Worm (Caenorhabditis elegans) whole organism, L2 larva: ENCODE results near the gene pqn-25.

ENCODE experiments used
- C34F6.9 ChIP-seq: fragments of 150-350 bp; optimal IDR thresholded peaks from 2 replicates; lab custom pipeline; 2014; ENCODE audit warnings: missing biosample characterization, missing genetic modification characterization
- R02D3.7 ChIP-seq: fragments of 150-350 bp; optimal IDR thresholded peaks from 2 replicates; lab custom pipeline; 2014; ENCODE audit warnings: missing biosample characterization, missing genetic modification characterization
- Y55F3AM.14 ChIP-seq: fragments of 200-800 bp; sonication (Bioruptor generic); optimal IDR thresholded peaks from 2 replicates; lab custom pipeline; 2018; ENCODE audit warnings: mild to moderate bottlenecking, missing genetic modification characterization, missing compliant biosample characterization
- ZK546.5 ChIP-seq: sonication (generic microtip); optimal IDR thresholded peaks from 2 replicates; lab custom pipeline; 2017; ENCODE audit warnings: missing biosample characterization, missing genetic modification characterization
- alr-1 ChIP-seq: fragments of 150-350 bp; optimal IDR thresholded peaks from 2 replicates; lab custom pipeline; 2014; ENCODE audit warnings: missing biosample characterization, missing genetic modification characterization
- aly-2 ChIP-seq: fragments of 150-350 bp; optimal IDR thresholded peaks from 2 replicates; lab custom pipeline; 2014; ENCODE audit warnings: missing biosample characterization, missing genetic modification characterization
- ama-1 ChIP-seq: fragments of 150-350 bp; optimal IDR thresholded peaks from 2 replicates; lab custom pipeline; 2018; ENCODE audit warnings: inconsistent platforms
- ceh-16 ChIP-seq: fragments of 150-350 bp; optimal IDR thresholded peaks from 2 replicates; lab custom pipeline; 2014; ENCODE audit warnings: missing biosample characterization, missing genetic modification characterization
- ceh-82 ChIP-seq: fragments of 150-350 bp; optimal IDR thresholded peaks from 2 replicates; lab custom pipeline; 2014; ENCODE audit warnings: missing biosample characterization, missing genetic modification characterization
- crh-2 ChIP-seq: sonication (generic microtip); optimal IDR thresholded peaks from 2 replicates; lab custom pipeline; 2017; ENCODE audit warnings: missing biosample characterization, missing genetic modification characterization
- dmd-4 ChIP-seq: sonication (generic microtip); optimal IDR thresholded peaks from 2 replicates; lab custom pipeline; 2017; ENCODE audit warnings: missing biosample characterization, missing genetic modification characterization
- egl-27 ChIP-seq: sonication (generic microtip); optimal IDR thresholded peaks from 3 replicates; lab custom pipeline; 2017; ENCODE audit warnings: missing biosample characterization, missing genetic modification reagents, missing genetic modification characterization
- elt-1 ChIP-seq: fragments of 150-350 bp; optimal IDR thresholded peaks from 2 replicates; lab custom pipeline; 2014; ENCODE audit warnings: missing biosample characterization, missing genetic modification characterization
- elt-3 ChIP-seq: sonication (generic microtip); optimal IDR thresholded peaks from 2 replicates; lab custom pipeline; 2017; ENCODE audit warnings: missing biosample characterization, missing genetic modification characterization
- fos-1 ChIP-seq: fragments of 150-350 bp; optimal IDR thresholded peaks from 2 replicates; lab custom pipeline; 2014; ENCODE audit warnings: missing biosample characterization, missing genetic modification characterization
- gmeb-1 ChIP-seq: fragments of 150-350 bp; optimal IDR thresholded peaks from 2 replicates; lab custom pipeline; 2014; ENCODE audit warnings: missing biosample characterization, missing genetic modification characterization
- lin-11 ChIP-seq: fragments of 150-350 bp; sonication (generic microtip); optimal IDR thresholded peaks from 2 replicates; lab custom pipeline; 2014; ENCODE audit warnings: missing biosample characterization, missing genetic modification characterization, inconsistent platforms, mixed read lengths
- lin-13 ChIP-seq: fragments of 150-350 bp; optimal IDR thresholded peaks from 2 replicates; lab custom pipeline; 2014; ENCODE audit warnings: missing biosample characterization, missing genetic modification reagents, missing genetic modification characterization
- lsy-2 ChIP-seq, 2 experiments: fragments of 150-350 bp in 1 of 2; sonication (generic microtip) in 1 of 2; optimal IDR thresholded peaks; 2 replicates each; lab custom pipeline; 2014 to 2017; ENCODE audit warnings: missing biosample characterization in 2 of 2, missing genetic modification characterization in 2 of 2
- mab-5 ChIP-seq: fragments of 150-350 bp; optimal IDR thresholded peaks from 2 replicates; lab custom pipeline; 2014; ENCODE audit warnings: missing biosample characterization, missing genetic modification characterization
- mbf-1 ChIP-seq: sonication (generic microtip); optimal IDR thresholded peaks from 2 replicates; lab custom pipeline; 2017; ENCODE audit warnings: missing biosample characterization, missing genetic modification characterization
- mdl-1 ChIP-seq, 2 experiments: fragments of 150-350 bp in 1 of 2; sonication (generic microtip) in 1 of 2; optimal IDR thresholded peaks; 2 replicates each; lab custom pipeline; 2017; ENCODE audit warnings: missing biosample characterization in 2 of 2, missing genetic modification characterization in 2 of 2
- nhr-10 ChIP-seq: sonication (generic microtip); optimal IDR thresholded peaks from 2 replicates; lab custom pipeline; 2017; ENCODE audit warnings: missing biosample characterization, missing genetic modification characterization
- nhr-12 ChIP-seq: fragments of 150-350 bp; optimal IDR thresholded peaks from 2 replicates; lab custom pipeline; 2014; ENCODE audit warnings: missing biosample characterization, missing genetic modification characterization
- nhr-129 ChIP-seq: fragments of 150-350 bp; optimal IDR thresholded peaks from 2 replicates; lab custom pipeline; 2014; ENCODE audit warnings: missing biosample characterization, missing genetic modification characterization
- nhr-21 ChIP-seq: fragments of 150-350 bp; optimal IDR thresholded peaks from 2 replicates; lab custom pipeline; 2014; ENCODE audit warnings: missing biosample characterization, missing genetic modification characterization
- nhr-237 ChIP-seq: fragments of 150-350 bp; optimal IDR thresholded peaks from 2 replicates; lab custom pipeline; 2014; ENCODE audit warnings: missing biosample characterization, missing genetic modification characterization
- nhr-25 ChIP-seq: fragments of 150-350 bp; sonication (generic microtip); optimal IDR thresholded peaks from 3 replicates; lab custom pipeline; 2014; ENCODE audit warnings: missing biosample characterization, missing genetic modification characterization
- nhr-6 ChIP-seq: fragments of 150-350 bp; optimal IDR thresholded peaks from 2 replicates; lab custom pipeline; 2014; ENCODE audit warnings: missing biosample characterization, missing genetic modification characterization
- peb-1 ChIP-seq: fragments of 150-350 bp; optimal IDR thresholded peaks from 2 replicates; lab custom pipeline; 2014; ENCODE audit warnings: missing biosample characterization, missing genetic modification characterization
- sem-4 ChIP-seq: fragments of 150-350 bp; optimal IDR thresholded peaks from 2 replicates; lab custom pipeline; 2014; ENCODE audit warnings: missing biosample characterization, missing genetic modification reagents, missing genetic modification characterization
- skn-1 ChIP-seq: sonication (generic microtip); optimal IDR thresholded peaks from 2 replicates; lab custom pipeline; 2017; ENCODE audit warnings: missing biosample characterization, missing genetic modification characterization
- sma-3 ChIP-seq: sonication (generic microtip); optimal IDR thresholded peaks from 2 replicates; lab custom pipeline; 2016; ENCODE audit warnings: missing genetic modification reagents, missing genetic modification characterization, missing compliant biosample characterization
- snpc-4 ChIP-seq: fragments of 150-350 bp; optimal IDR thresholded peaks from 2 replicates; lab custom pipeline; 2014; ENCODE audit warnings: missing biosample characterization, missing genetic modification characterization
- unc-39 ChIP-seq: fragments of 150-350 bp; optimal IDR thresholded peaks from 2 replicates; lab custom pipeline; 2014; ENCODE audit warnings: missing biosample characterization, missing genetic modification characterization
- unc-55 ChIP-seq: fragments of 150-350 bp; sonication (generic microtip); optimal IDR thresholded peaks from 3 replicates; lab custom pipeline; 2014; ENCODE audit warnings: missing biosample characterization, missing genetic modification reagents, missing genetic modification characterization
- zag-1 ChIP-seq: fragments of 150-350 bp; optimal IDR thresholded peaks from 2 replicates; lab custom pipeline; 2014; ENCODE audit warnings: missing biosample characterization, missing genetic modification characterization
- ztf-1 ChIP-seq: fragments of 200-800 bp; sonication (Bioruptor generic); conservative IDR thresholded peaks from 2 replicates; pipeline ENCODE4 v1.3.6; 2022; ENCODE audit warnings: missing genetic modification characterization, missing compliant biosample characterization
- ztf-11 ChIP-seq: sonication (generic microtip); optimal IDR thresholded peaks from 2 replicates; lab custom pipeline; 2017; ENCODE audit warnings: missing biosample characterization, missing genetic modification characterization
- ztf-4 ChIP-seq: fragments of 150-350 bp; optimal IDR thresholded peaks from 2 replicates; lab custom pipeline; 2014; ENCODE audit warnings: missing biosample characterization, missing genetic modification characterization

pqn-25 gene

ce11 chrIII:5498973-5499372, 13.4 kb downstream of the pqn-25 start, which contains the start of gene R02F2.9 (continued):
- no peak for TF ChIP-seq skn-1
- no peak for TF ChIP-seq nhr-25 (tag; lab: Kevin White, UChicago)
- peak; percentile 47 for TF ChIP-seq sma-3 (GFP tag; lab: Kevin White, UChicago)
- peak; percentile 95 for TF ChIP-seq gmeb-1 (tag; lab: Kevin White, UChicago)
- peak; percentile 41 for TF ChIP-seq crh-2 (tag; lab: Kevin White, UChicago)
- TF ChIP-seq zag-1 (tag; lab: Kevin White, UChicago), result no peak
- no peak for TF ChIP-seq nhr-6
- peak; percentile 92 for TF ChIP-seq R02D3.7
- no peak for TF ChIP-seq unc-39 (tag; lab: Kevin White, UChicago)
- TF ChIP-seq elt-1 (tag; lab: Kevin White, UChicago), result no peak
- no peak for TF ChIP-seq dmd-4 (tag; lab: Kevin White, UChicago)
- no peak for TF ChIP-seq mab-5 (tag; lab: Kevin White, UChicago)
- TF ChIP-seq nhr-237 (tag; lab: Kevin White, UChicago), result no peak
- no peak for TF ChIP-seq ztf-1 (GFP tag; lab: Robert Waterston, UW)
- no peak for TF ChIP-seq Y55F3AM.14 (GFP tag; lab: Kevin White, UChicago)

DNA sequence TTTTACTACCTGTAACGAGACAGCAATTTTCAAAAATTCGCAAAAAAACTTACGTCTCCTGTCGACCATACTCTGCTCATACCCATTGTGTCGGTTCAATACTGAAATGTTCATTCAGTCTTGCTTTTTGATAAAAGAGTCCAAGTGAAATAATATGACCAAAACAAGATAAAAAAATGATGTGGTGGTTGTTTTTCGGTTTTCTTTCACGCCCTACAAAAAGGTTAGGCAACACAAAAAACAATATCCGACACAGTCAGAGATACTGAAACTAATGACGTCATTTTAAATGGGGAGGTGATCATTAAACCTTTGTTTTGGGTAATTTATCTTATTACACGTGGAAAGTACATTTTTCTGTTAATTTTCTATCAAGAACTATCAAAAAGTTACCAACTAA, 17.2 kb downstream of the pqn-25 start, which contains the start of gene R02F2.8:
Gene R02F2.8 (minus strand): TSS at position 101 of the 400 bp plus-strand sequence.
- TF ChIP-seq nhr-12 (tag; lab: Kevin White, UChicago) (no peak), ceh-82 (tag; lab: Kevin White, UChicago) (no peak), ZK546.5 (tag; lab: Kevin White, UChicago) (no peak), aly-2 (tag; lab: Kevin White, UChicago) (no peak), egl-27 (no peak), elt-3 (tag; lab: Kevin White, UChicago) (no peak), mbf-1 (tag; lab: Kevin White, UChicago) (no peak), sem-4 (tag; lab: Kevin White, UChicago) (no peak), fos-1 (tag; lab: Kevin White, UChicago) (no peak), alr-1 (tag; lab: Kevin White, UChicago) (no peak), gmeb-1 (tag; lab: Kevin White, UChicago) (no peak), nhr-25 (tag; lab: Kevin White, UChicago) (no peak), nhr-10 (tag; lab: Kevin White, UChicago) (no peak), ama-1 (lab: Kevin White, UChicago) (no peak), ztf-11 (tag; lab: Kevin White, UChicago) (no peak)

DNA sequence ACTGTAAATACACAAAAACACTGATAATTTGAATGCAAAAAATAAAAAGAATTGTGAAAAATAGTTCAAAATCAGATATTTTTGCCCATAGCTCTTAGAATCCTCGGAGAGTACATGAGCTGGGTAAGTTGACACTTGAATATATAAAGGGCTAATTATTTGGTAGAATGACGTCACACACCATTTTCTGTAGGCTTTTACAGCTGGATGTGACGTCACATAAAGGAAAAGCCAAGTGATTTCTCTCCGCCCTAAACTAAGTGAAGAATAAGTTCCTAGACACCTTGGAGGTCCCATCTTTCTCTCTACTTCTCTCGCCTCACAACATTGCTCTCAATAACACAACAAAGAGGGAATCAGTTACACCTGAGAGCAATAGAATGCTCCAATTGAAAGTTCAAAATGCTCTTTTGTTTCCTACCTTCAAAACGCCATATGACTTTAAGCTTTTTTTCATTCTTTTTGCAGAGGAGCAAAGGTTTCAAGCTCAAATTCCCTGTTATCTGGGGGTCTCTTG, 25.3 kb downstream of the pqn-25 start, which contains the start of gene osg-1:
Gene osg-1 (plus strand): TSS at position 467 of the 517 bp plus-strand sequence.
- TF ChIP-seq ztf-4 (tag; lab: Kevin White, UChicago) (no peak), lin-11 (no peak), mdl-1 (tag; optimal IDR thresholded peaks at IDR 0.05; lab: Kevin White, UChicago) (no peak), dmd-4 (tag; lab: Kevin White, UChicago) (no peak), peb-1 (tag; lab: Kevin White, UChicago) (no peak), mbf-1 (tag; lab: Kevin White, UChicago) (no peak), snpc-4 (tag; lab: Kevin White, UChicago) (no peak)

- TF ChIP-seq nhr-12 (tag; lab: Kevin White, UChicago), result no peak
- TF ChIP-seq lsy-2 (tag; optimal IDR thresholded peaks at IDR 0.05; lab: Kevin White, UChicago), result no peak
- no peak for TF ChIP-seq snpc-4 (tag; lab: Kevin White, UChicago)
- TF ChIP-seq Y55F3AM.14 (GFP tag; lab: Kevin White, UChicago), result no peak
- no peak for TF ChIP-seq crh-2 (tag; lab: Kevin White, UChicago)
- no peak for TF ChIP-seq ztf-4 (tag; lab: Kevin White, UChicago)
- TF ChIP-seq aly-2 (tag; lab: Kevin White, UChicago), result no peak
Measured at ce11 chrIII:5486345-5486744, 26.1 kb downstream of the pqn-25 start.

ce11 chrIII:5483738-5484315, 28.6 kb downstream of the pqn-25 start, which contains the start of the genes R02F2.7 and R02F2.4:
Gene R02F2.7 (minus strand): TSS chrIII:5483773.
Gene R02F2.4 (plus strand): TSS chrIII:5484289.
- peak in 1 of 2 experiments; percentile 34 for TF ChIP-seq lsy-2 (tag; optimal IDR thresholded peaks at IDR 0.05; lab: Kevin White, UChicago)
- TF ChIP-seq snpc-4 (tag; lab: Kevin White, UChicago), result no peak
- TF ChIP-seq crh-2 (tag; lab: Kevin White, UChicago), result no peak
- TF ChIP-seq nhr-10 (tag; lab: Kevin White, UChicago), result no peak
- no peak for TF ChIP-seq mab-5 (tag; lab: Kevin White, UChicago)
- TF ChIP-seq fos-1 (tag; lab: Kevin White, UChicago), result no peak
- TF ChIP-seq mdl-1 (tag; optimal IDR thresholded peaks at IDR 0.05; lab: Kevin White, UChicago), result no peak
- no peak for TF ChIP-seq sem-4 (tag; lab: Kevin White, UChicago)
- TF ChIP-seq elt-3 (tag; lab: Kevin White, UChicago), result no peak
- TF ChIP-seq egl-27, result no peak
- TF ChIP-seq lin-11, result no peak
- TF ChIP-seq nhr-129 (tag; lab: Kevin White, UChicago), result no peak
- no peak for TF ChIP-seq nhr-21 (tag; lab: Kevin White, UChicago)
- TF ChIP-seq skn-1, result no peak
- no peak for TF ChIP-seq ceh-16 (tag; lab: Kevin White, UChicago)
- no peak for TF ChIP-seq nhr-237 (tag; lab: Kevin White, UChicago)
- TF ChIP-seq nhr-6, result no peak
- TF ChIP-seq mbf-1 (tag; lab: Kevin White, UChicago), result no peak
- no peak for TF ChIP-seq ztf-1 (GFP tag; lab: Robert Waterston, UW)
- TF ChIP-seq lin-13, result no peak
- no peak for TF ChIP-seq ZK546.5 (tag; lab: Kevin White, UChicago)
- TF ChIP-seq elt-1 (tag; lab: Kevin White, UChicago), result no peak
- no peak for TF ChIP-seq Y55F3AM.14 (GFP tag; lab: Kevin White, UChicago)
- TF ChIP-seq gmeb-1 (tag; lab: Kevin White, UChicago), result peak; percentile 87
- TF ChIP-seq unc-55 (GFP tag; lab: Kevin White, UChicago), result peak; percentile 49
- peak; percentile 25 for TF ChIP-seq C34F6.9 (tag; lab: Kevin White, UChicago)
- no peak for TF ChIP-seq sma-3 (GFP tag; lab: Kevin White, UChicago)
